Fruit fly (Drosophila melanogaster): ENCODE results near the gene Hipk.

The Hipk gene

DNA sequence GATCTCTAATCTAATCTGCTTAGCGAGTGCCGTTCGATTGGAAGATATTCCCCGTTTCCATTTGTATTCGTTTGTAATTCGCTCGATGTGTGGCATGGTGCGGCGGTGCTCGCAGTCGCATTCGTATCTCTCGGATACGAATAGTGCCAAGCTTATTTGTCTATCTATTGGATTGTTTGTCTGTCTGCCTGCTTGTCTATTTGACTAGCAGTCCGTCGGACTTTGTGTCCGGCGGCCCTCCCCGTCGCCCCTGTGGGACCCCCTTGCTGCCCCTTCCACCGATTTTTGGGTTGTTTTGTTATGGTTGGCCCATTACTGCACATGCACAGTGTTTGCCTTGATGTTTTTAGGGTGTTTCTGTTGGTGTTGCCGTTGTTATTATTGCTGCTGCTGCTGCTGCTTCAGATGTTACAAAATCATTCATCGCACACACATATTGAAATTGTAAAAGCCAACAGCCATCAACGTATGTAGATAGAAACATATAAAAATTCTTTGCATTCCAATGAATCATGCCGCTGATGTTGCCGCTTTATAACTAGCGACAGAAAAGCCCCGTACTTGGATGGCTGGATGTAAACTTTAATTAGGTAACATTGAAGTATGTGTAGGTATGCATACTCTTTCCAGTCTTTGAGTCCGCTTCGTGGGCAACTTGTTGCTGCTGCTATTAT lies 72.0 kb downstream of the Hipk start (continued):
- peak; percentile 46; the same call in 1 of the 2 replicates for TF ChIP-seq bbx (GFP tag; IDR thresholded peaks at IDR 0.05; ENCODE audit: partially characterized antibody)
- no peak for TF ChIP-seq tll (GFP tag; optimal IDR thresholded peaks at IDR 0.05)
- TF ChIP-seq Tbp (GFP tag; optimal IDR thresholded peaks at IDR 0.05) = no peak
- TF ChIP-seq Ada2b (GFP tag; IDR thresholded peaks at IDR 0.05) = no peak
- no peak for TF ChIP-seq CG32772 (GFP tag; IDR thresholded peaks at IDR 0.05)
- no peak for TF ChIP-seq CG7963 (GFP tag; IDR thresholded peaks at IDR 0.05; ENCODE audit: partially characterized antibody)
- TF ChIP-seq tx (GFP tag; optimal IDR thresholded peaks at IDR 0.05) = no peak
- TF ChIP-seq Sox100B (GFP tag; optimal IDR thresholded peaks at IDR 0.05) = no peak
- no peak for TF ChIP-seq Sin3A (optimal IDR thresholded peaks at IDR 0.05)
- no peak for TF ChIP-seq trh (GFP tag; optimal IDR thresholded peaks at IDR 0.05)
- no peak for TF ChIP-seq Hr51 (GFP tag; optimal IDR thresholded peaks at IDR 0.05)
- peak; percentile 81 for TF ChIP-seq grn (GFP tag; optimal IDR thresholded peaks at IDR 0.05)
- TF ChIP-seq CG12299 (tag; optimal IDR thresholded peaks at IDR 0.05) = no peak
- TF ChIP-seq ken (GFP tag; IDR thresholded peaks at IDR 0.05) = peak; percentile 28; the same call in 1 of the 3 replicates
- no peak for TF ChIP-seq rib (GFP tag; IDR thresholded peaks at IDR 0.05)
- TF ChIP-seq br (optimal IDR thresholded peaks at IDR 0.05) = no peak
- TF ChIP-seq CG7745 (tag; optimal IDR thresholded peaks at IDR 0.05) = no peak
- no peak for TF ChIP-seq CG11085 (GFP tag; IDR thresholded peaks at IDR 0.05)
- no peak for TF ChIP-seq CG14710 (tag; optimal IDR thresholded peaks at IDR 0.05)
- no peak; the same call in 1 of the 2 replicates for TF ChIP-seq Atf6 (GFP tag; IDR thresholded peaks at IDR 0.05)
- TF ChIP-seq toy (GFP tag; IDR thresholded peaks at IDR 0.05) = 0 out of 2 replicates have a peak, but pooled peaks have one; percentile 34
- TF ChIP-seq CG5245 (GFP tag; optimal IDR thresholded peaks at IDR 0.05) = no peak
- TF ChIP-seq pum (GFP tag; optimal IDR thresholded peaks at IDR 0.05) = no peak
- TF ChIP-seq Hr39 (optimal IDR thresholded peaks at IDR 0.05) = no peak
- no peak for TF ChIP-seq hth (optimal IDR thresholded peaks at IDR 0.05)
- no peak for TF ChIP-seq sqz (GFP tag; optimal IDR thresholded peaks at IDR 0.05)
- TF ChIP-seq da (GFP tag; optimal IDR thresholded peaks at IDR 0.05) = no peak
- TF ChIP-seq abd-A (tag; optimal IDR thresholded peaks at IDR 0.05) = peak; percentile 11
- peak; percentile 25 for TF ChIP-seq Hmr (GFP tag; optimal IDR thresholded peaks at IDR 0.05)
- peak; percentile 39 for TF ChIP-seq BtbVII (GFP tag; optimal IDR thresholded peaks at IDR 0.05)
- peak; percentile 67 for TF ChIP-seq fd64A (GFP tag; optimal IDR thresholded peaks at IDR 0.05)
- TF ChIP-seq ab (GFP tag; optimal IDR thresholded peaks at IDR 0.05) = no peak
- no peak for TF ChIP-seq CG11560 (tag; IDR thresholded peaks at IDR 0.05)
- no peak for TF ChIP-seq esg (GFP tag; conservative IDR thresholded peaks at IDR 0.05)
- peak; percentile 89 for TF ChIP-seq chinmo (GFP tag; IDR thresholded peaks at IDR 0.05; ENCODE audit: partially characterized antibody)
- peak; percentile 54 for TF ChIP-seq nau (GFP tag; optimal IDR thresholded peaks at IDR 0.05)
- no peak for TF ChIP-seq CG1647 (GFP tag; optimal IDR thresholded peaks at IDR 0.05)
- no peak for TF ChIP-seq Camta (GFP tag; optimal IDR thresholded peaks at IDR 0.05)
- no peak for TF ChIP-seq nmo (GFP tag; optimal IDR thresholded peaks at IDR 0.05)
- TF ChIP-seq H15 (GFP tag; IDR thresholded peaks at IDR 0.05) = 0 out of 3 replicates have a peak, but pooled peaks have one; percentile 41
- TF ChIP-seq CG9817 (tag; optimal IDR thresholded peaks at IDR 0.05) = no peak
- TF ChIP-seq CG3163 (GFP tag; optimal IDR thresholded peaks at IDR 0.05) = no peak
- TF ChIP-seq Trl (optimal IDR thresholded peaks at IDR 0.05) = no peak
- TF ChIP-seq Trl (GFP tag; optimal IDR thresholded peaks at IDR 0.05) = no peak
- peak; percentile 17; the same call in 1 of the 2 replicates for TF ChIP-seq E2f2 (GFP tag; IDR thresholded peaks at IDR 0.05)
- TF ChIP-seq CG4617 (GFP tag; optimal IDR thresholded peaks at IDR 0.05; ENCODE audit: borderline replicate concordance) = no peak
- no peak for TF ChIP-seq fru (optimal IDR thresholded peaks at IDR 0.05)
- TF ChIP-seq ara (GFP tag; IDR thresholded peaks at IDR 0.05) = peak; percentile 47; the same call in 1 of the 2 replicates
- TF ChIP-seq CG12391 (tag; optimal IDR thresholded peaks at IDR 0.05) = no peak
- peak; percentile 47; the same call in 1 of the 3 replicates for TF ChIP-seq CG11695 (GFP tag; IDR thresholded peaks at IDR 0.05)
- TF ChIP-seq wor (GFP tag; IDR thresholded peaks at IDR 0.05) = no peak
- TF ChIP-seq aop (GFP tag; IDR thresholded peaks at IDR 0.05) = no peak

Measured in whole organism, embryonic.